Worm (Caenorhabditis elegans): ENCODE data around the gene B0513.90.
A peak's percentile ranks its signal among the peaks of the same experiment; 100 is the strongest.

Gene B0513.90

DNA sequence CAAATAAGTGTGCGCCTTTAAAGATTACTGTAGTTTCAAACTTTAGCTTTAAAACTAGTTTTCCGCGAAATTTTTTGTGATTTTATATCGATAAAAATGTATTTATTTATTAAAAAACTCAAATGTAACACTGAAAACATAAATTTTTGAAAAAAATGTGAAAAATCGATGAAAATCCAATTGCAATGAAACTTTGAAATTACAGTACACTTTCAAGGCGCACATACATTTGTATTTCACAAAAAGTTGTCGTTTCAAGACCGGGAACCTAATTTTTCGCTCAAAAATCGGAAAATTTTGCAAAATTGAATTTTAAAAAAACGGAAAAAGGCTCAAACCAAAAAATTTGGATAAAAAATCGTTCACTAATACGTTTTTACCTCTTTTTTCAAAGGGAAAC is 13.5 kb downstream of the B0513.90 start:
- TF ChIP-seq mab-9 (GFP tag; IDR thresholded peaks at IDR 0.05) (no peak), nhr-85 (tag) (no peak), lin-35 (GFP tag; optimal IDR thresholded peaks at IDR 0.05) (no peak), C04F5.9 (tag; optimal IDR thresholded peaks at IDR 0.05) (no peak), efl-3 (GFP tag; optimal IDR thresholded peaks at IDR 0.05) (no peak), nhr-12 (tag; optimal IDR thresholded peaks at IDR 0.05) (no peak), lin-14 (GFP tag; optimal IDR thresholded peaks at IDR 0.05) (no peak), Y116A8C.19 (tag; optimal IDR thresholded peaks at IDR 0.05; ENCODE audit: borderline replicate concordance) (no peak), tbx-2 (tag; optimal IDR thresholded peaks at IDR 0.05) (no peak), fkh-8 (tag; optimal IDR thresholded peaks at IDR 0.05) (no peak), hlh-4 (tag; optimal IDR thresholded peaks at IDR 0.05) (no peak), lin-13 (GFP tag; optimal IDR thresholded peaks at IDR 0.05) (no peak), fos-1 (tag; optimal IDR thresholded peaks at IDR 0.05) (no peak), mdl-1 (tag; optimal IDR thresholded peaks at IDR 0.05) (no peak), aha-1 (tag; optimal IDR thresholded peaks at IDR 0.05) (no peak), pqm-1 (tag; optimal IDR thresholded peaks at IDR 0.05) (no peak), unc-130 (tag; optimal IDR thresholded peaks at IDR 0.05) (no peak)

DNA sequence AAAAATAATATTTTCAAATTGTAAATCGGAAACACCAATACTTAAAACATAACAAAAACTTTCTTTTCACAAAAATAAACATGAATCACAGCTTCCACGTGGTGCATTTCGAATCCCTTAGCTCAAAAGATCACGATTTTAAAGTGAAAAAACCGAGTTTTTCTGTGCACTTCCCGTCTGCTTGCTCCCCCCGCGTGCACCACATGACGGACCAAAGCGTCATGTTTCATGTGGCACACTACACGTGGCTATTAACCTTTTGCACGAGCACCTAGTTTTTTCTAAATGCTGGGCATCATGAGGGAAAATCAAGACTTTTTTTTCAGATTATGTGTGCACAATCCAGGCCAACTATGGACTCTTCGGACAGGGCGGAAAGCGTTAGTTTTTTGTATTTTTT is 13.9 kb downstream of the B0513.90 start:
- TF ChIP-seq mef-2 (tag; optimal IDR thresholded peaks at IDR 0.05) (no peak), elt-3 (tag; optimal IDR thresholded peaks at IDR 0.05) (no peak), rnt-1 (tag; optimal IDR thresholded peaks at IDR 0.05) (peak; percentile 67), mdl-1 (tag; optimal IDR thresholded peaks at IDR 0.05) (peak in 1 of 2 experiments; percentile 88), ztf-11 (tag; optimal IDR thresholded peaks at IDR 0.05) (no peak), lin-14 (GFP tag; optimal IDR thresholded peaks at IDR 0.05) (peak; percentile 83), tbx-2 (tag; optimal IDR thresholded peaks at IDR 0.05) (peak; percentile 24), sup-37 (GFP tag; optimal IDR thresholded peaks at IDR 0.05) (no peak), fkh-8 (tag; optimal IDR thresholded peaks at IDR 0.05) (no peak), isw-1 (GFP tag; IDR thresholded peaks at IDR 0.05) (no peak), nhr-20 (tag; optimal IDR thresholded peaks at IDR 0.05) (peak; percentile 26), C16A3.4 (tag; optimal IDR thresholded peaks at IDR 0.05) (peak; percentile 13), ceh-63 (GFP tag; optimal IDR thresholded peaks at IDR 0.05) (no peak), ztf-4 (tag; optimal IDR thresholded peaks at IDR 0.05) (peak; percentile 16), nhr-77 (tag; optimal IDR thresholded peaks at IDR 0.05) (no peak), egl-27 (tag; optimal IDR thresholded peaks at IDR 0.05) (no peak), nhr-19 (GFP tag; conservative IDR thresholded peaks at IDR 0.05) (peak; percentile 55), unc-130 (tag; optimal IDR thresholded peaks at IDR 0.05) (no peak), ama-1 (optimal IDR thresholded peaks at IDR 0.05) (no peak), nhr-90 (tag; optimal IDR thresholded peaks at IDR 0.05; ENCODE audit: poor library complexity) (no peak), efl-1 (optimal IDR thresholded peaks at IDR 0.05) (peak in 1 of 2 experiments; percentile 2), efl-1 (GFP tag; optimal IDR thresholded peaks at IDR 0.05 in 1 of 2) (no peak), egl-13 (tag; optimal IDR thresholded peaks at IDR 0.05) (no peak), ceh-82 (tag; optimal IDR thresholded peaks at IDR 0.05) (no peak), ceh-90 (tag; optimal IDR thresholded peaks at IDR 0.05) (no peak), nhr-84 (tag; optimal IDR thresholded peaks at IDR 0.05) (no peak), lin-35 (GFP tag; optimal IDR thresholded peaks at IDR 0.05) (peak in 1 of 2 experiments; percentile 18), pqm-1 (tag; optimal IDR thresholded peaks at IDR 0.05) (no peak), unc-62 (GFP tag; optimal IDR thresholded peaks at IDR 0.05) (no peak), snu-23 (GFP tag; optimal IDR thresholded peaks at IDR 0.05) (peak; percentile 55), dpl-1 (GFP tag; optimal IDR thresholded peaks at IDR 0.05) (no peak), nhr-11 (tag; optimal IDR thresholded peaks at IDR 0.05) (no peak), alr-1 (tag; optimal IDR thresholded peaks at IDR 0.05; ENCODE audit: borderline replicate concordance) (no peak), xbp-1 (tag; optimal IDR thresholded peaks at IDR 0.05) (peak; percentile 19), hlh-17 (GFP tag; optimal IDR thresholded peaks at IDR 0.05; ENCODE audit: borderline replicate concordance) (no peak), nhr-71 (tag; optimal IDR thresholded peaks at IDR 0.05) (peak; percentile 79), lsy-2 (tag; optimal IDR thresholded peaks at IDR 0.05) (peak; percentile 50 to 61), C04F5.9 (tag; optimal IDR thresholded peaks at IDR 0.05) (no peak)

Measured in whole organism, L1 larva.